Fruit fly (Drosophila melanogaster): Measurements from ENCODE around the gene CG44227.

- TF ChIP-seq HLH106 (tag; optimal IDR thresholded peaks at IDR 0.05) (no peak), sv (GFP tag; optimal IDR thresholded peaks at IDR 0.05) (no peak)
Observed at dm6 chr3R:8658688-8659087, 26.3 kb downstream of the CG44227 start.
